Fruit fly (Drosophila melanogaster) whole organism, embryonic: ENCODE data around the gene CG33939.

ENCODE experiments used
- Bgb ChIP-seq: fragments of 200-800 bp; sonication (Bioruptor generic); IDR thresholded peaks from 2 replicates; pipeline ENCODE4 v1.3.6; 2022; ENCODE audit warnings: missing biosample characterization, missing genetic modification characterization; ENCODE audit not compliant: partially characterized antibody
- CG10462 ChIP-seq: fragments of 200-800 bp; sonication (Bioruptor generic); optimal IDR thresholded peaks from 2 replicates; lab custom pipeline; 2016; ENCODE audit warnings: missing biosample characterization, missing genetic modification characterization
- CG14710 ChIP-seq: fragments of 200-800 bp; sonication (Bioruptor generic); optimal IDR thresholded peaks from 3 replicates; lab custom pipeline; 2019; ENCODE audit warnings: missing biosample characterization, mild to moderate bottlenecking, missing genetic modification characterization, moderate library complexity
- CG3163 ChIP-seq: fragments of 200-800 bp; sonication (Bioruptor generic); optimal IDR thresholded peaks from 3 replicates; lab custom pipeline; 2016; ENCODE audit warnings: missing biosample characterization, missing genetic modification characterization
- CG33557 ChIP-seq: fragments of 200-800 bp; sonication (Bioruptor generic); optimal IDR thresholded peaks from 2 replicates; lab custom pipeline; 2019; ENCODE audit warnings: missing biosample characterization, mild to moderate bottlenecking, missing genetic modification characterization, moderate library complexity
- CG34224 ChIP-seq: fragments of 200-800 bp; sonication (Bioruptor generic); IDR thresholded peaks from 3 replicates; pipeline ENCODE4 v1.3.6; 2022; ENCODE audit warnings: missing biosample characterization, missing genetic modification characterization; ENCODE audit not compliant: partially characterized antibody
- CG3995 ChIP-seq: fragments of 200-800 bp; sonication (Bioruptor generic); optimal IDR thresholded peaks from 3 replicates; lab custom pipeline; 2016; ENCODE audit warnings: missing biosample characterization, missing genetic modification characterization
- CG6791 ChIP-seq: fragments of 200-800 bp; sonication (Bioruptor generic); IDR thresholded peaks from 3 replicates; pipeline ENCODE4 v1.3.6; 2022; ENCODE audit warnings: missing biosample characterization, missing genetic modification characterization; ENCODE audit not compliant: partially characterized antibody
- CG8290 ChIP-seq, 3 experiments: fragments of 200-800 bp; sonication (Bioruptor generic); optimal IDR thresholded peaks; 2 replicates each; lab custom pipeline; 2016 to 2019; ENCODE audit warnings: missing biosample characterization in 3 of 3, missing genetic modification characterization in 3 of 3, mild to moderate bottlenecking in 2 of 3, moderate library complexity in 1 of 3
- CG8944 ChIP-seq: fragments of 200-800 bp; sonication (Bioruptor generic); optimal IDR thresholded peaks from 3 replicates; lab custom pipeline; 2016; ENCODE audit warnings: missing biosample characterization, missing genetic modification characterization
- CG9797 ChIP-seq: fragments of 200-800 bp; sonication (Bioruptor generic); optimal IDR thresholded peaks from 3 replicates; lab custom pipeline; 2018; ENCODE audit warnings: missing biosample characterization, mild to moderate bottlenecking, missing genetic modification characterization
- CG9932 ChIP-seq: fragments of 200-800 bp; sonication (Bioruptor generic); IDR thresholded peaks from 2 replicates; pipeline ENCODE4 v1.3.6; 2022; ENCODE audit warnings: missing biosample characterization, missing genetic modification characterization
- CHES-1-like ChIP-seq: fragments of 200-800 bp; sonication (Bioruptor generic); optimal IDR thresholded peaks from 2 replicates; lab custom pipeline; 2016; ENCODE audit warnings: missing biosample characterization, missing genetic modification characterization
- Dll ChIP-seq: fragments of 200-800 bp; sonication (Bioruptor generic); IDR thresholded peaks from 4 replicates; pipeline ENCODE4 v1.3.6; 2022; ENCODE audit warnings: missing biosample characterization, missing genetic modification characterization; ENCODE audit not compliant: partially characterized antibody
- E2f2 ChIP-seq: fragments of 200-800 bp; sonication (Bioruptor generic); IDR thresholded peaks from 2 replicates; pipeline ENCODE4 v1.3.6; 2022; ENCODE audit warnings: missing biosample characterization, missing genetic modification characterization
- Elba2 ChIP-seq: fragments of 200-800 bp; sonication (Bioruptor generic); optimal IDR thresholded peaks from 3 replicates; lab custom pipeline; 2016; ENCODE audit warnings: missing biosample characterization, missing genetic modification characterization
- HLH4C ChIP-seq: fragments of 200-800 bp; sonication (Bioruptor generic); IDR thresholded peaks from 3 replicates; pipeline ENCODE4 v1.3.6; 2022; ENCODE audit warnings: missing biosample characterization, missing genetic modification characterization; ENCODE audit not compliant: partially characterized antibody
- HmgD ChIP-seq: fragments of 200-800 bp; sonication (Bioruptor generic); optimal IDR thresholded peaks from 3 replicates; lab custom pipeline; 2016; ENCODE audit warnings: missing biosample characterization, missing genetic modification characterization
- Hr51 ChIP-seq, 2 experiments: fragments of 200-800 bp; sonication (Bioruptor generic); optimal IDR thresholded peaks; 2 replicates in 1 of 2; 3 replicates in 1 of 2; lab custom pipeline; 2016 to 2018; ENCODE audit warnings: missing biosample characterization in 2 of 2, missing genetic modification characterization in 2 of 2, mild to moderate bottlenecking in 1 of 2, moderate library complexity in 1 of 2
- Jarid2 ChIP-seq: fragments of 200-800 bp; sonication (Bioruptor generic); optimal IDR thresholded peaks from 3 replicates; lab custom pipeline; 2017; ENCODE audit warnings: mild to moderate bottlenecking, missing biosample characterization, missing genetic modification reagents, missing genetic modification characterization
- MESR4 ChIP-seq: fragments of 200-800 bp; sonication (Bioruptor generic); optimal IDR thresholded peaks from 2 replicates; lab custom pipeline; 2018; ENCODE audit warnings: missing biosample characterization, mild to moderate bottlenecking, missing genetic modification characterization, moderate library complexity
- NC2β ChIP-seq: fragments of 200-800 bp; sonication (Bioruptor generic); optimal IDR thresholded peaks from 2 replicates; lab custom pipeline; 2016; ENCODE audit warnings: missing biosample characterization, missing genetic modification characterization
- Neu2 ChIP-seq: fragments of 200-800 bp; sonication (Bioruptor generic); optimal IDR thresholded peaks from 3 replicates; lab custom pipeline; 2016; ENCODE audit warnings: missing biosample characterization, missing genetic modification characterization, borderline replicate concordance
- Rfx ChIP-seq: fragments of 200-800 bp; sonication (Bioruptor generic); IDR thresholded peaks from 2 replicates; pipeline ENCODE4 v1.3.6; 2022; ENCODE audit warnings: missing biosample characterization, missing genetic modification characterization
- Sry-β ChIP-seq: fragments of 200-800 bp; sonication (Bioruptor generic); optimal IDR thresholded peaks from 2 replicates; lab custom pipeline; 2018; ENCODE audit warnings: missing biosample characterization, mild to moderate bottlenecking, missing genetic modification characterization, moderate library complexity
- Vsx1 ChIP-seq: fragments of 200-800 bp; sonication (Bioruptor generic); optimal IDR thresholded peaks from 2 replicates; lab custom pipeline; 2017; ENCODE audit warnings: missing biosample characterization, mild to moderate bottlenecking, missing genetic modification characterization, missing genetic modification reagents
- Xbp1 ChIP-seq: fragments of 200-800 bp; sonication (Bioruptor generic); optimal IDR thresholded peaks from 3 replicates; lab custom pipeline; 2016; ENCODE audit warnings: missing biosample characterization, mild to moderate bottlenecking, missing genetic modification characterization
- az2 ChIP-seq: fragments of 200-800 bp; sonication (Bioruptor generic); optimal IDR thresholded peaks from 3 replicates; lab custom pipeline; 2016; ENCODE audit warnings: missing biosample characterization, missing genetic modification characterization
- bcd ChIP-seq: fragments of 200-800 bp; sonication (Bioruptor generic); optimal IDR thresholded peaks from 2 replicates; lab custom pipeline; 2017; ENCODE audit warnings: missing biosample characterization, mild to moderate bottlenecking, missing genetic modification characterization
- ci ChIP-seq: fragments of 200-800 bp; sonication (Bioruptor generic); IDR thresholded peaks from 3 replicates; pipeline ENCODE4 v1.3.6; 2022; ENCODE audit warnings: missing biosample characterization, missing genetic modification characterization
- gfzf ChIP-seq: fragments of 200-800 bp; sonication (Bioruptor generic); optimal IDR thresholded peaks from 2 replicates; lab custom pipeline; 2016; ENCODE audit warnings: missing biosample characterization, mild to moderate bottlenecking, missing genetic modification characterization, moderate library complexity
- hkb ChIP-seq, 2 experiments: fragments of 200-800 bp in 1 of 2; fragments of >200 bp in 1 of 2; sonication (Bioruptor generic) in 1 of 2; IDR thresholded peaks in 1 of 2; optimal IDR thresholded peaks in 1 of 2; 2 replicates each; pipeline versions ENCODE4 v1.3.6 to Lab custom; 2017 to 2022; ENCODE audit warnings: missing biosample characterization in 1 of 2, missing genetic modification characterization in 1 of 2
- insv ChIP-seq, 2 experiments: fragments of 200-800 bp; sonication (Bioruptor generic); optimal IDR thresholded peaks; 3 replicates each; lab custom pipeline; 2016 to 2018; ENCODE audit warnings: missing biosample characterization in 2 of 2, missing genetic modification characterization in 2 of 2
- maf-S ChIP-seq: fragments of 200-800 bp; sonication (Bioruptor generic); optimal IDR thresholded peaks from 2 replicates; lab custom pipeline; 2016; ENCODE audit warnings: missing biosample characterization, missing genetic modification characterization
- mam ChIP-seq: fragments of 200-800 bp; sonication (Bioruptor generic); optimal IDR thresholded peaks from 3 replicates; lab custom pipeline; 2016; ENCODE audit warnings: missing biosample characterization, missing genetic modification characterization
- nau ChIP-seq: fragments of 200-800 bp; sonication (Bioruptor generic); optimal IDR thresholded peaks from 3 replicates; lab custom pipeline; 2017; ENCODE audit warnings: missing biosample characterization, mild to moderate bottlenecking, missing genetic modification characterization, missing genetic modification reagents
- onecut ChIP-seq: fragments of 200-800 bp; sonication (Bioruptor generic); IDR thresholded peaks from 2 replicates; pipeline ENCODE4 v1.3.6; 2022; ENCODE audit warnings: missing biosample characterization, missing genetic modification characterization
- pho ChIP-seq: fragments of 200-800 bp; sonication (Bioruptor generic); optimal IDR thresholded peaks from 2 replicates; lab custom pipeline; 2016; ENCODE audit warnings: missing biosample characterization, missing genetic modification characterization
- phol ChIP-seq: fragments of 200-800 bp; sonication (Bioruptor generic); optimal IDR thresholded peaks from 3 replicates; lab custom pipeline; 2018; ENCODE audit warnings: missing biosample characterization, mild to moderate bottlenecking, missing genetic modification characterization, moderate library complexity
- schlank ChIP-seq: fragments of 200-800 bp; sonication (Bioruptor generic); optimal IDR thresholded peaks from 2 replicates; lab custom pipeline; 2018; ENCODE audit warnings: missing biosample characterization, mild to moderate bottlenecking, missing genetic modification characterization
- sima ChIP-seq: fragments of 200-800 bp; sonication (Bioruptor generic); optimal IDR thresholded peaks from 2 replicates; lab custom pipeline; 2016; ENCODE audit warnings: missing biosample characterization, missing genetic modification characterization
- sob ChIP-seq: fragments of 200-800 bp; sonication (Bioruptor generic); IDR thresholded peaks from 2 replicates; pipeline ENCODE4 v1.3.6; 2022; ENCODE audit warnings: missing biosample characterization, missing genetic modification characterization
- ssp ChIP-seq: fragments of 200-800 bp; sonication (Bioruptor generic); IDR thresholded peaks from 2 replicates; pipeline ENCODE4 v1.3.6; 2022; ENCODE audit warnings: missing biosample characterization, missing genetic modification characterization
- sug ChIP-seq: fragments of 200-800 bp; optimal IDR thresholded peaks from 2 replicates; lab custom pipeline; 2019; ENCODE audit warnings: missing biosample characterization, mild to moderate bottlenecking, missing genetic modification characterization, moderate library complexity
- trem ChIP-seq: fragments of 200-800 bp; optimal IDR thresholded peaks from 3 replicates; lab custom pipeline; 2019; ENCODE audit warnings: missing biosample characterization, mild to moderate bottlenecking, missing genetic modification characterization, moderate library complexity
- twi ChIP-seq: fragments of 200-800 bp; optimal IDR thresholded peaks from 2 replicates; lab custom pipeline; 2019; ENCODE audit warnings: missing biosample characterization, mild to moderate bottlenecking, missing genetic modification characterization, moderate library complexity
- zen ChIP-seq: fragments of 200-800 bp; sonication (Bioruptor generic); optimal IDR thresholded peaks from 3 replicates; lab custom pipeline; 2018; ENCODE audit warnings: missing biosample characterization, mild to moderate bottlenecking, missing genetic modification characterization, moderate library complexity
- zfh2 ChIP-seq: fragments of 200-800 bp; sonication (Bioruptor generic); optimal IDR thresholded peaks from 2 replicates; lab custom pipeline; 2016; ENCODE audit warnings: missing biosample characterization, missing genetic modification characterization

CG33939 gene

DNA sequence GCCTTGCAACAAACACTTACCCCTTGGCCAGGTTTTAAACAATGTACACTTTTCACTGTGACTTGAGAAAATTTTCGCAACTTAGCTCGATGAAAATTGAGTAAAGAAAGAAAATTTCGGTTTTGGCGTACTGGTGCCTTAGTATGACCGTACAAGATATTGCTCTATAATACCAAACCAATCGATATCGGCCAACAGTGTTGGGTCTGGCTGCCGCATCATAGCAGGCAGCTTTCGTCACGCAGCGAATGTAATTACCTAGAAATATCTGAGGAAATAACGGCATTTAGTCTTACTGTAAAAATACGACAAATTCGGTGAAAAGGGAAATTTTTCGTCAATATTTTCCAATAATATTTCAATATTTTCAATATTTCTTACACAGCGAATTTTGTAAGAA, 33.3 kb upstream of the CG33939 start, which contains the start of gene Ulp1 (continued):
- peak; percentile 55 for TF ChIP-seq CG8290 (GFP tag; optimal IDR thresholded peaks at IDR 0.05; lab: Kevin White, UChicago)
- TF ChIP-seq CG8290 (tag; optimal IDR thresholded peaks at IDR 0.05; lab: Kevin White, UChicago): peak in 1 of 2 experiments; percentile 81
- peak; percentile 34 for TF ChIP-seq Rfx
- TF ChIP-seq phol (tag; lab: Kevin White, UChicago): peak; percentile 37
- peak; percentile 28 for TF ChIP-seq CG8944 (GFP tag; lab: Kevin White, UChicago)
- peak; percentile 87 for TF ChIP-seq zen (tag; lab: Kevin White, UChicago)
- TF ChIP-seq NC2β (GFP tag; lab: Kevin White, UChicago): peak; percentile 2
- TF ChIP-seq Neu2 (GFP tag; lab: Kevin White, UChicago): peak; percentile 55
- TF ChIP-seq az2: no peak
- no peak for TF ChIP-seq sima (GFP tag; lab: Kevin White, UChicago)
- TF ChIP-seq CG14710: peak; percentile 69
- TF ChIP-seq CG3995: peak; percentile 76
- TF ChIP-seq insv (GFP tag; optimal IDR thresholded peaks at IDR 0.05; lab: Kevin White, UChicago): peak in 1 of 2 experiments; percentile 47
- peak; percentile 42; the same call in 1 of the 2 replicates for TF ChIP-seq ssp
- peak; percentile 15 for TF ChIP-seq zfh2 (GFP tag; lab: Kevin White, UChicago)
- TF ChIP-seq Vsx1 (GFP tag; lab: Kevin White, UChicago): peak; percentile 69
- TF ChIP-seq E2f2 (GFP tag; lab: Robert Waterston, UW): peak; percentile 58
- no peak for TF ChIP-seq CG33557 (GFP tag; lab: Kevin White, UChicago)
- TF ChIP-seq Dll (GFP tag; lab: Robert Waterston, UW): peak; percentile 43; the same call in 2 of the 4 replicates
- peak; percentile 71 for TF ChIP-seq Sry-β (GFP tag; lab: Kevin White, UChicago)
- peak; percentile 55 for TF ChIP-seq Bgb
- TF ChIP-seq Elba2 (GFP tag; lab: Kevin White, UChicago): peak; percentile 7
- TF ChIP-seq ci (GFP tag; lab: Robert Waterston, UW): 0 out of 3 replicates have a peak, but pooled peaks have one; percentile 32
- TF ChIP-seq Hr51 (GFP tag; optimal IDR thresholded peaks at IDR 0.05; lab: Kevin White, UChicago): peak in 1 of 2 experiments; percentile 14
- no peak for TF ChIP-seq schlank (tag; lab: Kevin White, UChicago)
- TF ChIP-seq CHES-1-like (GFP tag; lab: Kevin White, UChicago): peak; percentile 38
- TF ChIP-seq sug (tag; lab: Kevin White, UChicago): peak; percentile 30
- peak; percentile 57 for TF ChIP-seq HmgD (GFP tag; lab: Kevin White, UChicago)
- TF ChIP-seq twi: no peak
- TF ChIP-seq maf-S (GFP tag; lab: Kevin White, UChicago): no peak
- TF ChIP-seq gfzf (GFP tag; lab: Kevin White, UChicago): peak; percentile 94
- TF ChIP-seq CG10462 (GFP tag; lab: Kevin White, UChicago): peak; percentile 57
- no peak for TF ChIP-seq pho (GFP tag; lab: Kevin White, UChicago)
- TF ChIP-seq CG9797 (GFP tag; lab: Kevin White, UChicago): peak; percentile 80
- no peak for TF ChIP-seq hkb (optimal IDR thresholded peaks at IDR 0.05; lab: Kevin White, UChicago)
- TF ChIP-seq hkb (GFP tag; IDR thresholded peaks at IDR 0.05; lab: Robert Waterston, UW): no peak
- TF ChIP-seq Jarid2 (GFP tag; lab: Kevin White, UChicago): no peak
- peak; percentile 93 for TF ChIP-seq onecut (GFP tag; lab: Robert Waterston, UW)
- peak; percentile 76 for TF ChIP-seq MESR4
- peak; percentile 13 for TF ChIP-seq Xbp1 (GFP tag; lab: Kevin White, UChicago)
- TF ChIP-seq CG3163 (GFP tag; lab: Kevin White, UChicago): peak; percentile 12
- TF ChIP-seq HLH4C (GFP tag; lab: Robert Waterston, UW): 0 out of 3 replicates have a peak, but pooled peaks have one; percentile 25
- TF ChIP-seq sob (GFP tag; lab: Robert Waterston, UW): peak; percentile 42
- TF ChIP-seq nau: no peak
- TF ChIP-seq CG34224 (GFP tag; lab: Robert Waterston, UW): peak; percentile 17; the same call in 1 of the 3 replicates
- TF ChIP-seq CG9932 (GFP tag; lab: Robert Waterston, UW): peak; percentile 44; the same call in 1 of the 2 replicates
- TF ChIP-seq mam: peak; percentile 34
- TF ChIP-seq CG6791: peak; percentile 71
- peak; percentile 30 for TF ChIP-seq bcd (GFP tag; lab: Kevin White, UChicago)
- TF ChIP-seq trem: peak; percentile 58
